Worm (Caenorhabditis elegans) whole organism, young adult: ENCODE data around the gene Y116A8C.27.
A peak's percentile ranks its signal among the peaks of the same experiment; 100 is the strongest.

ENCODE experiments used
- B0019.2 ChIP-seq: fragments of 200-800 bp; sonication (Bioruptor generic); conservative IDR thresholded peaks from 2 replicates; pipeline ENCODE4 v1.3.6; 2022; ENCODE audit warnings: missing genetic modification reagents, missing genetic modification characterization, missing compliant biosample characterization
- B0336.3 ChIP-seq: fragments of 200-800 bp; sonication (Bioruptor generic); IDR thresholded peaks from 2 replicates; pipeline ENCODE4 v1.3.6; 2022; ENCODE audit warnings: missing genetic modification characterization, missing compliant biosample characterization
- C06A6.2 ChIP-seq: fragments of 200-800 bp; sonication (Bioruptor generic); conservative IDR thresholded peaks from 2 replicates; pipeline ENCODE4 v1.3.6; 2022; ENCODE audit warnings: missing genetic modification characterization, missing compliant biosample characterization
- C17E4.6 ChIP-seq: fragments of 200-800 bp; sonication (Bioruptor generic); IDR thresholded peaks from 2 replicates; pipeline ENCODE4 v1.3.6; 2022; ENCODE audit warnings: missing genetic modification reagents, missing genetic modification characterization, missing compliant biosample characterization
- D2030.7 ChIP-seq: fragments of 200-800 bp; sonication (Bioruptor generic); IDR thresholded peaks from 2 replicates; pipeline ENCODE4 v1.3.6; 2022; ENCODE audit warnings: missing genetic modification reagents, missing genetic modification characterization, missing compliant biosample characterization
- F49E8.2 ChIP-seq: sonication (generic microtip); optimal IDR thresholded peaks from 3 replicates; lab custom pipeline; 2017; ENCODE audit warnings: missing genetic modification characterization, mild to moderate bottlenecking, missing compliant biosample characterization, antibody characterized with exemption, moderate library complexity; ENCODE audit not compliant: insufficient read depth
- F57C9.4 ChIP-seq: sonication (generic microtip); optimal IDR thresholded peaks from 2 replicates; lab custom pipeline; 2017; ENCODE audit warnings: mild to moderate bottlenecking, missing genetic modification characterization, missing compliant biosample characterization
- K12H6.12 ChIP-seq: fragments of 200-800 bp; sonication (Bioruptor generic); optimal IDR thresholded peaks from 2 replicates; lab custom pipeline; 2018; ENCODE audit warnings: mild to moderate bottlenecking, missing genetic modification characterization, missing compliant biosample characterization
- Y53G8AR.9 ChIP-seq: fragments of 200-800 bp; sonication (Bioruptor generic); conservative IDR thresholded peaks from 2 replicates; pipeline ENCODE4 v1.3.6; 2022; ENCODE audit warnings: missing genetic modification reagents, missing genetic modification characterization, missing compliant biosample characterization
- Y67H2A.10 ChIP-seq: fragments of 200-800 bp; sonication (Bioruptor generic); conservative IDR thresholded peaks from 2 replicates; pipeline ENCODE4 v1.3.6; 2022; ENCODE audit warnings: missing genetic modification reagents, missing genetic modification characterization, missing compliant biosample characterization
- Y79H2A.3 ChIP-seq: fragments of 200-800 bp; sonication (Bioruptor generic); conservative IDR thresholded peaks from 2 replicates; pipeline ENCODE4 v1.3.6; 2022; ENCODE audit warnings: missing genetic modification reagents, missing genetic modification characterization, missing compliant biosample characterization
- Y95B8A.8 ChIP-seq: fragments of 200-800 bp; sonication (Bioruptor generic); IDR thresholded peaks from 2 replicates; pipeline ENCODE4 v1.3.6; 2022; ENCODE audit warnings: missing genetic modification reagents, missing genetic modification characterization, missing compliant biosample characterization
- ama-1 ChIP-seq, 3 experiments: fragments of 150-350 bp in 1 of 3; sonication (generic microtip) in 2 of 3; optimal IDR thresholded peaks; 2 replicates each; lab custom pipeline; 2014 to 2018; ENCODE audit warnings: missing biosample characterization in 2 of 3, missing genetic modification characterization in 2 of 3, missing genetic modification reagents in 2 of 3
- attf-6 ChIP-seq: fragments of 200-800 bp; sonication (Bioruptor generic); IDR thresholded peaks from 2 replicates; pipeline ENCODE4 v1.3.6; 2022; ENCODE audit warnings: missing genetic modification reagents, missing genetic modification characterization, missing compliant biosample characterization
- ceh-100 ChIP-seq: fragments of 200-800 bp; sonication (Bioruptor generic); IDR thresholded peaks from 2 replicates; pipeline ENCODE4 v1.3.6; 2022; ENCODE audit warnings: missing genetic modification reagents, missing genetic modification characterization, missing compliant biosample characterization
- ceh-27 ChIP-seq: fragments of 200-800 bp; sonication (Bioruptor generic); optimal IDR thresholded peaks from 2 replicates; lab custom pipeline; 2018; ENCODE audit warnings: mild to moderate bottlenecking, missing genetic modification characterization, moderate library complexity, missing compliant biosample characterization
- ceh-79 ChIP-seq: sonication (generic microtip); optimal IDR thresholded peaks from 2 replicates; lab custom pipeline; 2017; ENCODE audit warnings: mild to moderate bottlenecking, missing genetic modification characterization, missing compliant biosample characterization
- dpl-1 ChIP-seq: fragments of 150-350 bp; optimal IDR thresholded peaks from 2 replicates; lab custom pipeline; 2014; ENCODE audit warnings: missing biosample characterization, missing genetic modification reagents, missing genetic modification characterization
- efl-1 ChIP-seq: fragments of 150-350 bp; optimal IDR thresholded peaks from 2 replicates; lab custom pipeline; 2014; ENCODE audit warnings: missing biosample characterization, missing genetic modification reagents, missing genetic modification characterization
- hmg-20 ChIP-seq: fragments of 200-800 bp; sonication (Bioruptor generic); IDR thresholded peaks from 2 replicates; pipeline ENCODE4 v1.3.6; 2022; ENCODE audit warnings: missing genetic modification reagents, missing genetic modification characterization, missing compliant biosample characterization
- hsf-1 ChIP-seq: fragments of 200-800 bp; sonication (Bioruptor generic); IDR thresholded peaks from 2 replicates; pipeline ENCODE4 v1.3.6; 2022; ENCODE audit warnings: missing genetic modification reagents, missing genetic modification characterization, missing compliant biosample characterization
- let-607 ChIP-seq, 2 experiments: fragments of 200-800 bp in 1 of 2; sonication (Bioruptor generic) in 1 of 2; sonication (generic microtip) in 1 of 2; optimal IDR thresholded peaks; 2 replicates each; lab custom pipeline; 2016 to 2018; ENCODE audit warnings: mild to moderate bottlenecking in 2 of 2, missing compliant biosample characterization in 2 of 2, missing genetic modification characterization in 2 of 2, moderate library complexity in 2 of 2, missing genotype in 1 of 2
- lin-54 ChIP-seq: fragments of 200-800 bp; sonication (Bioruptor generic); optimal IDR thresholded peaks from 2 replicates; lab custom pipeline; 2018; ENCODE audit warnings: mild to moderate bottlenecking, missing genetic modification characterization, missing compliant biosample characterization
- lir-1 ChIP-seq: fragments of 200-800 bp; sonication (Bioruptor generic); conservative IDR thresholded peaks from 2 replicates; pipeline ENCODE4 v1.3.6; 2022; ENCODE audit warnings: missing genetic modification reagents, missing genetic modification characterization, missing compliant biosample characterization
- lsl-1 ChIP-seq: fragments of 200-800 bp; sonication (Bioruptor generic); optimal IDR thresholded peaks from 2 replicates; lab custom pipeline; 2018; ENCODE audit warnings: mild to moderate bottlenecking, missing genetic modification characterization, moderate library complexity, missing compliant biosample characterization
- lsy-27 ChIP-seq: sonication (generic microtip); optimal IDR thresholded peaks from 2 replicates; lab custom pipeline; 2017; ENCODE audit warnings: missing genetic modification characterization, mild to moderate bottlenecking, missing compliant biosample characterization, antibody characterized with exemption, missing genotype, borderline replicate concordance; ENCODE audit not compliant: insufficient read depth
- madf-3 ChIP-seq: fragments of 200-800 bp; sonication (Bioruptor generic); IDR thresholded peaks from 2 replicates; pipeline ENCODE4 v1.3.6; 2022; ENCODE audit warnings: missing genetic modification reagents, missing genetic modification characterization, missing compliant biosample characterization
- mcd-1 ChIP-seq: fragments of 200-800 bp; sonication (Bioruptor generic); IDR thresholded peaks from 2 replicates; pipeline ENCODE4 v1.3.6; 2022; ENCODE audit warnings: missing genetic modification reagents, missing genetic modification characterization, missing compliant biosample characterization
- mes-4 ChIP-seq: sonication (generic microtip); optimal IDR thresholded peaks from 2 replicates; lab custom pipeline; 2016; ENCODE audit warnings: missing genotype, missing genetic modification characterization, missing compliant biosample characterization
- nfyb-1 ChIP-seq: fragments of 200-800 bp; sonication (Bioruptor generic); IDR thresholded peaks from 2 replicates; pipeline ENCODE4 v1.3.6; 2022; ENCODE audit warnings: missing genetic modification reagents, missing genetic modification characterization, missing compliant biosample characterization
- nhr-90 ChIP-seq: sonication (generic microtip); optimal IDR thresholded peaks from 2 replicates; lab custom pipeline; 2016; ENCODE audit warnings: missing genotype, mild to moderate bottlenecking, missing genetic modification characterization, missing compliant biosample characterization
- pbrm-1 ChIP-seq: fragments of 200-800 bp; sonication (Bioruptor generic); IDR thresholded peaks from 2 replicates; pipeline ENCODE4 v1.3.6; 2022; ENCODE audit warnings: missing genetic modification reagents, missing genetic modification characterization, missing compliant biosample characterization
- rcor-1 ChIP-seq: fragments of 200-800 bp; sonication (Bioruptor generic); IDR thresholded peaks from 2 replicates; pipeline ENCODE4 v1.3.6; 2022; ENCODE audit warnings: missing genetic modification reagents, missing genetic modification characterization, missing compliant biosample characterization
- rec-8 ChIP-seq, 2 experiments: sonication (generic microtip); optimal IDR thresholded peaks; 2 replicates each; lab custom pipeline; 2016; ENCODE audit warnings: mild to moderate bottlenecking in 2 of 2, missing genetic modification characterization in 2 of 2, missing genetic modification reagents in 2 of 2, missing genotype in 2 of 2, missing biosample characterization in 1 of 2, missing compliant biosample characterization in 1 of 2, moderate library complexity in 1 of 2
- sea-2 ChIP-seq: fragments of 200-800 bp; sonication (Bioruptor generic); IDR thresholded peaks from 2 replicates; pipeline ENCODE4 v1.3.6; 2022; ENCODE audit warnings: missing genetic modification characterization, missing compliant biosample characterization
- snpc-3.4 ChIP-seq: sonication (generic microtip); optimal IDR thresholded peaks from 2 replicates; lab custom pipeline; 2017; ENCODE audit warnings: missing genetic modification characterization, mild to moderate bottlenecking, missing compliant biosample characterization, antibody characterized with exemption, moderate library complexity, missing genotype, missing genetic modification reagents
- snpc-4 ChIP-seq, 5 experiments: fragments of 150-350 bp in 1 of 5; sonication (generic microtip) in 4 of 5; optimal IDR thresholded peaks; 2 replicates each; lab custom pipeline; 2014 to 2018; ENCODE audit warnings: missing genetic modification characterization in 5 of 5, missing biosample characterization in 3 of 5, antibody characterized with exemption in 2 of 5, mild to moderate bottlenecking in 2 of 5, missing compliant biosample characterization in 2 of 5, missing genotype in 2 of 5, moderate library complexity in 2 of 5, missing genetic modification reagents in 1 of 5
- somi-1 ChIP-seq: fragments of 200-800 bp; sonication (Bioruptor generic); optimal IDR thresholded peaks from 2 replicates; lab custom pipeline; 2018; ENCODE audit warnings: mild to moderate bottlenecking, missing genetic modification characterization, missing compliant biosample characterization
- tbp1 ChIP-seq: fragments of 200-800 bp; sonication (Bioruptor generic); optimal IDR thresholded peaks from 2 replicates; lab custom pipeline; 2018; ENCODE audit warnings: mild to moderate bottlenecking, missing genetic modification characterization, missing compliant biosample characterization
- unc-130 ChIP-seq: sonication (generic microtip); optimal IDR thresholded peaks from 2 replicates; lab custom pipeline; 2016; ENCODE audit warnings: missing genetic modification reagents, missing genetic modification characterization, missing compliant biosample characterization
- unc-62 ChIP-seq: fragments of 150-350 bp; optimal IDR thresholded peaks from 2 replicates; lab custom pipeline; 2014; ENCODE audit warnings: missing biosample characterization, missing genetic modification reagents, missing genetic modification characterization
- ztf-6 ChIP-seq: fragments of 200-800 bp; sonication (Bioruptor generic); IDR thresholded peaks from 2 replicates; pipeline ENCODE4 v1.3.6; 2022; ENCODE audit warnings: missing genetic modification reagents, missing genetic modification characterization, missing compliant biosample characterization

Gene Y116A8C.27

ce11 chrIV:17087384-17088099 lies 8.5 kb downstream of the Y116A8C.27 start, which contains the start of the genes snx-13 and snr-1 (continued):
- no peak for TF ChIP-seq ceh-79 (tag; lab: Kevin White, UChicago)
- TF ChIP-seq rec-8 (tag; optimal IDR thresholded peaks at IDR 0.05; lab: Kevin White, UChicago), result peak; percentile 33 to 37
- TF ChIP-seq pbrm-1 (GFP tag; lab: Robert Waterston, UW), result peak; percentile 78
- TF ChIP-seq mes-4 (tag; lab: Kevin White, UChicago), result no peak
- peak; percentile 49 for TF ChIP-seq lsl-1
- TF ChIP-seq unc-62, result no peak
- no peak for TF ChIP-seq ama-1 (optimal IDR thresholded peaks at IDR 0.05; lab: Kevin White, UChicago)
- TF ChIP-seq ama-1 (GFP tag; optimal IDR thresholded peaks at IDR 0.05; lab: Kevin White, UChicago), result no peak
- TF ChIP-seq sea-2 (GFP tag; lab: Robert Waterston, UW), result no peak
- peak; percentile 57; the same call in 1 of the 2 replicates for TF ChIP-seq nfyb-1 (GFP tag; lab: Robert Waterston, UW)
- TF ChIP-seq ztf-6 (GFP tag; lab: Robert Waterston, UW), result peak; percentile 57; the same call in 1 of the 2 replicates
- TF ChIP-seq unc-130 (GFP tag; lab: Kevin White, UChicago), result peak; percentile 85
- peak; percentile 16 for TF ChIP-seq efl-1 (GFP tag; lab: Kevin White, UChicago)
- TF ChIP-seq Y79H2A.3, result peak; percentile 82; the same call in 1 of the 2 replicates
- TF ChIP-seq snpc-3.4 (tag; lab: Kevin White, UChicago), result peak; percentile 57
- TF ChIP-seq let-607 (tag; optimal IDR thresholded peaks at IDR 0.05; lab: Kevin White, UChicago), result peak in 1 of 2 experiments; percentile 59
- TF ChIP-seq Y95B8A.8 (GFP tag; lab: Robert Waterston, UW), result peak; percentile 63; the same call in 1 of the 2 replicates
- TF ChIP-seq, all 124 proteins: peak for 58

- no peak for TF ChIP-seq lsl-1
- peak; percentile 53; the same call in 1 of the 2 replicates for TF ChIP-seq madf-3 (GFP tag; lab: Robert Waterston, UW)
- TF ChIP-seq unc-62, result no peak
- TF ChIP-seq dpl-1 (GFP tag; lab: Kevin White, UChicago), result no peak
- TF ChIP-seq B0336.3 (GFP tag; lab: Robert Waterston, UW), result no peak
- TF ChIP-seq Y67H2A.10, result no peak
- no peak for TF ChIP-seq Y95B8A.8 (GFP tag; lab: Robert Waterston, UW)
- no peak for TF ChIP-seq lsy-27 (tag; lab: Kevin White, UChicago)
- TF ChIP-seq rcor-1 (GFP tag; lab: Robert Waterston, UW), result no peak
- TF ChIP-seq hsf-1 (GFP tag; lab: Robert Waterston, UW), result no peak
- TF ChIP-seq tbp1, result no peak
- TF ChIP-seq attf-6 (GFP tag; lab: Robert Waterston, UW), result peak; percentile 86
- peak; percentile 43; the same call in 1 of the 2 replicates for TF ChIP-seq D2030.7 (GFP tag; lab: Robert Waterston, UW)
- peak; percentile 19 for TF ChIP-seq F49E8.2 (tag; lab: Kevin White, UChicago)
- TF ChIP-seq Y79H2A.3, result no peak
- TF ChIP-seq C06A6.2 (GFP tag; lab: Robert Waterston, UW), result no peak
- TF ChIP-seq lir-1 (GFP tag; lab: Robert Waterston, UW), result no peak
- no peak for TF ChIP-seq Y53G8AR.9 (GFP tag; lab: Robert Waterston, UW)
- TF ChIP-seq mcd-1 (GFP tag; lab: Robert Waterston, UW), result peak; percentile 34; the same call in 1 of the 2 replicates
- no peak for TF ChIP-seq nhr-90 (tag; lab: Kevin White, UChicago)
- TF ChIP-seq snpc-3.4 (tag; lab: Kevin White, UChicago), result peak; percentile 15
- no peak for TF ChIP-seq snpc-4 (GFP tag; optimal IDR thresholded peaks at IDR 0.05; lab: Kevin White, UChicago)
- TF ChIP-seq snpc-4 (tag; optimal IDR thresholded peaks at IDR 0.05; lab: Kevin White, UChicago), result peak in 2 of 4 experiments; percentile 28 to 76
- no peak for TF ChIP-seq ceh-27
- no peak for TF ChIP-seq let-607 (tag; optimal IDR thresholded peaks at IDR 0.05; lab: Kevin White, UChicago)
- no peak for TF ChIP-seq hmg-20 (GFP tag; lab: Robert Waterston, UW)
- no peak for TF ChIP-seq F57C9.4 (tag; lab: Kevin White, UChicago)
- no peak for TF ChIP-seq somi-1 (GFP tag; lab: Kevin White, UChicago)
- TF ChIP-seq ama-1 (optimal IDR thresholded peaks at IDR 0.05; lab: Kevin White, UChicago), result no peak
- TF ChIP-seq ama-1 (GFP tag; optimal IDR thresholded peaks at IDR 0.05; lab: Kevin White, UChicago), result no peak
- TF ChIP-seq B0019.2 (GFP tag; lab: Robert Waterston, UW), result no peak
- no peak for TF ChIP-seq C17E4.6 (GFP tag; lab: Robert Waterston, UW)
- no peak for TF ChIP-seq K12H6.12 (tag; lab: Kevin White, UChicago)
- TF ChIP-seq lin-54 (GFP tag; lab: Kevin White, UChicago), result peak; percentile 9
- TF ChIP-seq ceh-100 (GFP tag; lab: Robert Waterston, UW), result peak; percentile 84
Observed at ce11 chrIV:17084839-17085238, 11.2 kb downstream of the Y116A8C.27 start.
